Comparison of ENCODE assay signal across 1 fruit fly cellular context in genomic region chrX:15697581-15698208, dm6.
TF ChIP-seq lines count a peak whose summit lies in the region.

No protein-coding gene starts in this region.

TF ChIP-seq in whole organism, embryonic, 481 proteins besides CTCF, POLR2A, EP300 and RAD21 (continued from another document):
- TF ChIP-seq H2.0 (GFP tag; IDR thresholded peaks at IDR 0.05; lab: Robert Waterston, UW), result peak; percentile 93
- TF ChIP-seq CG17568 (GFP tag; optimal IDR thresholded peaks at IDR 0.05; lab: Kevin White, UChicago), result peak; percentile 78
- peak; percentile 83 for TF ChIP-seq CG12219 (GFP tag; optimal IDR thresholded peaks at IDR 0.05; lab: Kevin White, UChicago)
- TF ChIP-seq CG2120 (GFP tag; optimal IDR thresholded peaks at IDR 0.05; lab: Kevin White, UChicago), result peak; percentile 87
- TF ChIP-seq al (GFP tag; IDR thresholded peaks at IDR 0.05; lab: Robert Waterston, UW), result peak; percentile 94
- TF ChIP-seq row (GFP tag; IDR thresholded peaks at IDR 0.05; lab: Robert Waterston, UW), result peak; percentile 97
- TF ChIP-seq Oaz (GFP tag; IDR thresholded peaks at IDR 0.05; lab: Robert Waterston, UW), result peak; percentile 84
- TF ChIP-seq CG2712 (tag; optimal IDR thresholded peaks at IDR 0.05; lab: Kevin White, UChicago), result peak; percentile 94
- TF ChIP-seq dmrt99B (tag; optimal IDR thresholded peaks at IDR 0.05; lab: Kevin White, UChicago), result peak; percentile 94
- TF ChIP-seq D19A (tag; optimal IDR thresholded peaks at IDR 0.05; lab: Kevin White, UChicago), result peak; percentile 82
- peak; percentile 82 for TF ChIP-seq tup (GFP tag; optimal IDR thresholded peaks at IDR 0.05; lab: Kevin White, UChicago)
- TF ChIP-seq pzg (GFP tag; optimal IDR thresholded peaks at IDR 0.05; lab: Kevin White, UChicago), result peak; percentile 39
- TF ChIP-seq Ssrp (tag; optimal IDR thresholded peaks at IDR 0.05; lab: Kevin White, UChicago), result peak; percentile 83
- TF ChIP-seq CG14965 (GFP tag; optimal IDR thresholded peaks at IDR 0.05; lab: Kevin White, UChicago; ENCODE audit: borderline replicate concordance), result no peak
- TF ChIP-seq HLH3B (GFP tag; IDR thresholded peaks at IDR 0.05; lab: Robert Waterston, UW), result peak; percentile 94
- TF ChIP-seq CG6654 (GFP tag; optimal IDR thresholded peaks at IDR 0.05; lab: Kevin White, UChicago), result peak; percentile 77
- peak; percentile 90 for TF ChIP-seq ara (GFP tag; IDR thresholded peaks at IDR 0.05; lab: Robert Waterston, UW)
- TF ChIP-seq CG6254 (GFP tag; optimal IDR thresholded peaks at IDR 0.05; lab: Kevin White, UChicago), result peak; percentile 81
- peak; percentile 69; the same call in 1 of the 2 replicates for TF ChIP-seq Poxn (GFP tag; IDR thresholded peaks at IDR 0.05; lab: Robert Waterston, UW)
- TF ChIP-seq Bdp1 (GFP tag; optimal IDR thresholded peaks at IDR 0.05; lab: Kevin White, UChicago), result peak; percentile 57
- peak; percentile 74 for TF ChIP-seq Lim3 (GFP tag; IDR thresholded peaks at IDR 0.05; lab: Robert Waterston, UW)
- TF ChIP-seq hth (optimal IDR thresholded peaks at IDR 0.05; lab: Kevin White, UChicago), result no peak
- TF ChIP-seq CG11504 (tag; optimal IDR thresholded peaks at IDR 0.05; lab: Kevin White, UChicago), result peak; percentile 94
- peak; percentile 90 for TF ChIP-seq CG31224 (GFP tag; IDR thresholded peaks at IDR 0.05; lab: Robert Waterston, UW)
- peak; percentile 97 for TF ChIP-seq CG32532 (GFP tag; IDR thresholded peaks at IDR 0.05; lab: Robert Waterston, UW)
- TF ChIP-seq CG18262 (tag; optimal IDR thresholded peaks at IDR 0.05; lab: Kevin White, UChicago), result peak; percentile 87
- peak; percentile 93 for TF ChIP-seq ap (GFP tag; IDR thresholded peaks at IDR 0.05; lab: Robert Waterston, UW)
- TF ChIP-seq CG17385 (GFP tag; optimal IDR thresholded peaks at IDR 0.05; lab: Kevin White, UChicago), result peak; percentile 85
- peak; percentile 90 for TF ChIP-seq CG13775 (GFP tag; optimal IDR thresholded peaks at IDR 0.05; lab: Kevin White, UChicago)
- TF ChIP-seq CG14050 (GFP tag; IDR thresholded peaks at IDR 0.05; lab: Robert Waterston, UW), result peak; percentile 87
- peak; percentile 96 for TF ChIP-seq slbo (GFP tag; IDR thresholded peaks at IDR 0.05; lab: Robert Waterston, UW)
- TF ChIP-seq tll (GFP tag; optimal IDR thresholded peaks at IDR 0.05; lab: Kevin White, UChicago), result no peak
TF ChIP-seq in whole organism, embryonic: peak in this region for 387.
